Worm (Caenorhabditis elegans): ENCODE results near the gene R04D3.2.

ce11 chrX:13251914-13252434, 34.5 kb downstream of the R04D3.2 start, which contains the start of gene nhr-32:
- no peak for TF ChIP-seq nhr-12 (tag; optimal IDR thresholded peaks at IDR 0.05)
- TF ChIP-seq pha-4 (tag; optimal IDR thresholded peaks at IDR 0.05): no peak
- TF ChIP-seq mep-1 (tag; optimal IDR thresholded peaks at IDR 0.05): no peak
- TF ChIP-seq unc-62 (GFP tag; optimal IDR thresholded peaks at IDR 0.05): no peak
- TF ChIP-seq nhr-76 (tag; optimal IDR thresholded peaks at IDR 0.05): no peak
- no peak for TF ChIP-seq nhr-28 (tag; optimal IDR thresholded peaks at IDR 0.05)
- no peak for TF ChIP-seq bed-3 (GFP tag; optimal IDR thresholded peaks at IDR 0.05)
- no peak for TF ChIP-seq ztf-11 (tag; optimal IDR thresholded peaks at IDR 0.05)
- TF ChIP-seq elt-3 (tag; optimal IDR thresholded peaks at IDR 0.05): no peak
- no peak for TF ChIP-seq nhr-2 (tag; optimal IDR thresholded peaks at IDR 0.05)
- no peak for TF ChIP-seq blmp-1 (tag; optimal IDR thresholded peaks at IDR 0.05)
- TF ChIP-seq lin-13 (tag; optimal IDR thresholded peaks at IDR 0.05): no peak
- no peak for TF ChIP-seq unc-39 (tag; optimal IDR thresholded peaks at IDR 0.05)
- no peak for TF ChIP-seq lin-32 (GFP tag; optimal IDR thresholded peaks at IDR 0.05)

Data from whole organism, mixed stage, embryonic.